1 worm cellular context compared by ENCODE assay signal in genomic region chrX:10650103-10650502, ce11.
A peak's percentile ranks its signal among the peaks of the same experiment; 100 is the strongest.
TF ChIP-seq lines count a peak whose summit lies in the region.

No protein-coding gene starts in this region.

TF ChIP-seq in whole organism, L1 larva, 84 proteins besides CTCF, POLR2A, EP300 and RAD21 (continued from another document):
- TF ChIP-seq nhr-77 (tag; optimal IDR thresholded peaks at IDR 0.05; lab: Kevin White, UChicago) (no peak), snpc-4 (tag; optimal IDR thresholded peaks at IDR 0.05; lab: Kevin White, UChicago) (no peak), alr-1 (tag; optimal IDR thresholded peaks at IDR 0.05; lab: Kevin White, UChicago; ENCODE audit: borderline replicate concordance) (no peak), irx-1 (tag; optimal IDR thresholded peaks at IDR 0.05; lab: Kevin White, UChicago) (no peak), C16A3.4 (tag; optimal IDR thresholded peaks at IDR 0.05; lab: Kevin White, UChicago) (no peak), lin-14 (GFP tag; optimal IDR thresholded peaks at IDR 0.05; lab: Kevin White, UChicago) (peak; percentile 25), nhr-47 (tag; optimal IDR thresholded peaks at IDR 0.05; lab: Kevin White, UChicago) (peak; percentile 47), ceh-88 (GFP tag; IDR thresholded peaks at IDR 0.05; lab: Robert Waterston, UW) (no peak), pax-3 (tag; optimal IDR thresholded peaks at IDR 0.05; lab: Kevin White, UChicago) (peak; percentile 4), vab-15 (tag; optimal IDR thresholded peaks at IDR 0.05; lab: Kevin White, UChicago) (no peak), C34B4.2 (tag; optimal IDR thresholded peaks at IDR 0.05; lab: Kevin White, UChicago) (no peak), mep-1 (tag; optimal IDR thresholded peaks at IDR 0.05; lab: Kevin White, UChicago) (no peak)
